Fruit fly (Drosophila melanogaster): ENCODE results near the gene CG5225.
A peak's percentile ranks its signal among the peaks of the same experiment; 100 is the strongest.

CG5225 gene

dm6 chr3R:17002218-17003110, 26.0 kb upstream of the CG5225 start, which contains the start of the genes Sf3a1 and Irc:
TSS of gene Sf3a1 (minus strand) at chr3R:17002355.
TSS of gene Irc (plus strand) at chr3R:17002875.
- TF ChIP-seq CG17801 (GFP tag; optimal IDR thresholded peaks at IDR 0.05; ENCODE audit: partially characterized antibody) = no peak

- no peak for TF ChIP-seq CG17801 (GFP tag; optimal IDR thresholded peaks at IDR 0.05; ENCODE audit: partially characterized antibody)
Observed at dm6 chr3R:17003468-17003867, 25.0 kb upstream of the CG5225 start.

- no peak for TF ChIP-seq CG17801 (GFP tag; optimal IDR thresholded peaks at IDR 0.05; ENCODE audit: partially characterized antibody)
Observed at dm6 chr3R:17007336-17007735, 21.2 kb upstream of the CG5225 start.

dm6 chr3R:17008018-17008674, 20.3 kb upstream of the CG5225 start, which contains the start of gene CG8907:
TSS of gene CG8907 (plus strand) at chr3R:17008269.
- no peak for TF ChIP-seq CG17801 (GFP tag; optimal IDR thresholded peaks at IDR 0.05; ENCODE audit: partially characterized antibody)

dm6 chr3R:17008675-17009022, 19.8 kb upstream of the CG5225 start:
- no peak for TF ChIP-seq CG17801 (GFP tag; optimal IDR thresholded peaks at IDR 0.05; ENCODE audit: partially characterized antibody)

dm6 chr3R:17014276-17014675, 14.2 kb upstream of the CG5225 start, which contains the start of gene Pxd:
TSS of gene Pxd (plus strand) at chr3R:17014576.
- TF ChIP-seq CG17801 (GFP tag; optimal IDR thresholded peaks at IDR 0.05; ENCODE audit: partially characterized antibody) = no peak

- no peak for TF ChIP-seq CG17801 (GFP tag; optimal IDR thresholded peaks at IDR 0.05; ENCODE audit: partially characterized antibody)
Observed at dm6 chr3R:17016193-17016592, 12.3 kb upstream of the CG5225 start.

dm6 chr3R:17018902-17019527, 9.5 kb upstream of the CG5225 start:
- no peak for TF ChIP-seq CG17801 (GFP tag; optimal IDR thresholded peaks at IDR 0.05; ENCODE audit: partially characterized antibody)

- peak; percentile 85 for TF ChIP-seq CG17801 (GFP tag; optimal IDR thresholded peaks at IDR 0.05; ENCODE audit: partially characterized antibody)
Observed at dm6 chr3R:17020956-17021355, 7.5 kb upstream of the CG5225 start, which contains the start of gene Adsl. TSS of gene Adsl (minus strand) at chr3R:17021120.

dm6 chr3R:17029796-17030195, 1.3 kb downstream of the CG5225 start:
- TF ChIP-seq CG17801 (GFP tag; optimal IDR thresholded peaks at IDR 0.05; ENCODE audit: partially characterized antibody) = no peak

dm6 chr3R:17031502-17031901, 3.0 kb downstream of the CG5225 start, which contains the start of gene CG31268:
TSS of gene CG31268 (plus strand) at chr3R:17031802.
- TF ChIP-seq CG17801 (GFP tag; optimal IDR thresholded peaks at IDR 0.05; ENCODE audit: partially characterized antibody) = no peak

- TF ChIP-seq CG17801 (GFP tag; optimal IDR thresholded peaks at IDR 0.05; ENCODE audit: partially characterized antibody) = no peak
Observed at dm6 chr3R:17035945-17036344, 7.5 kb downstream of the CG5225 start, which contains the start of gene CG4009. TSS of gene CG4009 (minus strand) at chr3R:17036045.

- no peak for TF ChIP-seq CG17801 (GFP tag; optimal IDR thresholded peaks at IDR 0.05; ENCODE audit: partially characterized antibody)
Observed at dm6 chr3R:17039993-17040807, 11.7 kb downstream of the CG5225 start, which contains the start of the genes CG18213 and Trm7-32. TSS of gene CG18213 (minus strand) at chr3R:17040203. TSS of gene Trm7-32 (plus strand) at chr3R:17040682.

- TF ChIP-seq CG17801 (GFP tag; optimal IDR thresholded peaks at IDR 0.05; ENCODE audit: partially characterized antibody) = no peak
Observed at dm6 chr3R:17042838-17043569, 14.5 kb downstream of the CG5225 start, which contains the start of the genes bdwf and Patr-1. TSS of gene bdwf (minus strand) at chr3R:17043136. TSS of gene Patr-1 (plus strand) at chr3R:17043564.

Data from ovary, adult (tissue).